Worm (Caenorhabditis elegans): Measurements from ENCODE around the gene ten-1.

ce11 chrIII:6857390-6857848 lies 36.7 kb downstream of the ten-1 start:
- TF ChIP-seq lsy-2 (tag; optimal IDR thresholded peaks at IDR 0.05) (peak; percentile 33 to 72), dsc-1 (tag; optimal IDR thresholded peaks at IDR 0.05) (no peak), nhr-90 (tag; optimal IDR thresholded peaks at IDR 0.05; ENCODE audit: poor library complexity) (peak; percentile 34), lin-15B (tag; optimal IDR thresholded peaks at IDR 0.05) (no peak), unc-62 (GFP tag; optimal IDR thresholded peaks at IDR 0.05) (no peak), nhr-237 (tag; optimal IDR thresholded peaks at IDR 0.05) (no peak)

Data from whole organism, L1 larva.